Worm (Caenorhabditis elegans) whole organism, L2 larva: Measurements from ENCODE around the gene C48D1.5.

Experiments used
- C34F6.9 ChIP-seq: fragments of 150-350 bp; optimal IDR thresholded peaks from 2 replicates; lab custom pipeline; 2014; ENCODE audit warnings: missing biosample characterization, missing genetic modification characterization
- F13H6.1 ChIP-seq: sonication (generic microtip); optimal IDR thresholded peaks from 2 replicates; lab custom pipeline; 2016; ENCODE audit warnings: missing genetic modification characterization, missing compliant biosample characterization
- R02D3.7 ChIP-seq: fragments of 150-350 bp; optimal IDR thresholded peaks from 2 replicates; lab custom pipeline; 2014; ENCODE audit warnings: missing biosample characterization, missing genetic modification characterization
- Y55F3AM.14 ChIP-seq: fragments of 200-800 bp; sonication (Bioruptor generic); optimal IDR thresholded peaks from 2 replicates; lab custom pipeline; 2018; ENCODE audit warnings: mild to moderate bottlenecking, missing genetic modification characterization, missing compliant biosample characterization
- ZK546.5 ChIP-seq: sonication (generic microtip); optimal IDR thresholded peaks from 2 replicates; lab custom pipeline; 2017; ENCODE audit warnings: missing biosample characterization, missing genetic modification characterization
- alr-1 ChIP-seq: fragments of 150-350 bp; optimal IDR thresholded peaks from 2 replicates; lab custom pipeline; 2014; ENCODE audit warnings: missing biosample characterization, missing genetic modification characterization
- aly-2 ChIP-seq: fragments of 150-350 bp; optimal IDR thresholded peaks from 2 replicates; lab custom pipeline; 2014; ENCODE audit warnings: missing biosample characterization, missing genetic modification characterization
- ama-1 ChIP-seq: fragments of 150-350 bp; optimal IDR thresholded peaks from 2 replicates; lab custom pipeline; 2018; ENCODE audit warnings: inconsistent platforms
- blmp-1 ChIP-seq: sonication (generic microtip); optimal IDR thresholded peaks from 2 replicates; lab custom pipeline; 2017; ENCODE audit warnings: missing genetic modification characterization, mild to moderate bottlenecking, missing compliant biosample characterization, antibody characterized with exemption, moderate library complexity; ENCODE audit not compliant: insufficient read depth
- ceh-16 ChIP-seq: fragments of 150-350 bp; optimal IDR thresholded peaks from 2 replicates; lab custom pipeline; 2014; ENCODE audit warnings: missing biosample characterization, missing genetic modification characterization
- ceh-82 ChIP-seq: fragments of 150-350 bp; optimal IDR thresholded peaks from 2 replicates; lab custom pipeline; 2014; ENCODE audit warnings: missing biosample characterization, missing genetic modification characterization
- crh-2 ChIP-seq: sonication (generic microtip); optimal IDR thresholded peaks from 2 replicates; lab custom pipeline; 2017; ENCODE audit warnings: missing biosample characterization, missing genetic modification characterization
- dmd-4 ChIP-seq: sonication (generic microtip); optimal IDR thresholded peaks from 2 replicates; lab custom pipeline; 2017; ENCODE audit warnings: missing biosample characterization, missing genetic modification characterization
- egl-27 ChIP-seq: sonication (generic microtip); optimal IDR thresholded peaks from 3 replicates; lab custom pipeline; 2017; ENCODE audit warnings: missing biosample characterization, missing genetic modification reagents, missing genetic modification characterization
- elt-1 ChIP-seq: fragments of 150-350 bp; optimal IDR thresholded peaks from 2 replicates; lab custom pipeline; 2014; ENCODE audit warnings: missing biosample characterization, missing genetic modification characterization
- elt-3 ChIP-seq: sonication (generic microtip); optimal IDR thresholded peaks from 2 replicates; lab custom pipeline; 2017; ENCODE audit warnings: missing biosample characterization, missing genetic modification characterization
- fos-1 ChIP-seq: fragments of 150-350 bp; optimal IDR thresholded peaks from 2 replicates; lab custom pipeline; 2014; ENCODE audit warnings: missing biosample characterization, missing genetic modification characterization
- gmeb-1 ChIP-seq: fragments of 150-350 bp; optimal IDR thresholded peaks from 2 replicates; lab custom pipeline; 2014; ENCODE audit warnings: missing biosample characterization, missing genetic modification characterization
- lin-11 ChIP-seq: fragments of 150-350 bp; sonication (generic microtip); optimal IDR thresholded peaks from 2 replicates; lab custom pipeline; 2014; ENCODE audit warnings: missing biosample characterization, missing genetic modification characterization, inconsistent platforms, mixed read lengths
- lin-13 ChIP-seq: fragments of 150-350 bp; optimal IDR thresholded peaks from 2 replicates; lab custom pipeline; 2014; ENCODE audit warnings: missing biosample characterization, missing genetic modification reagents, missing genetic modification characterization
- lin-39 ChIP-seq: fragments of 150-350 bp; optimal IDR thresholded peaks from 2 replicates; lab custom pipeline; 2014; ENCODE audit warnings: missing biosample characterization, missing genetic modification reagents, missing genetic modification characterization
- lsy-2 ChIP-seq, 2 experiments: fragments of 150-350 bp in 1 of 2; sonication (generic microtip) in 1 of 2; optimal IDR thresholded peaks; 2 replicates each; lab custom pipeline; 2014 to 2017; ENCODE audit warnings: missing biosample characterization in 2 of 2, missing genetic modification characterization in 2 of 2
- mab-5 ChIP-seq: fragments of 150-350 bp; optimal IDR thresholded peaks from 2 replicates; lab custom pipeline; 2014; ENCODE audit warnings: missing biosample characterization, missing genetic modification characterization
- mbf-1 ChIP-seq: sonication (generic microtip); optimal IDR thresholded peaks from 2 replicates; lab custom pipeline; 2017; ENCODE audit warnings: missing biosample characterization, missing genetic modification characterization
- mdl-1 ChIP-seq, 2 experiments: fragments of 150-350 bp in 1 of 2; sonication (generic microtip) in 1 of 2; optimal IDR thresholded peaks; 2 replicates each; lab custom pipeline; 2017; ENCODE audit warnings: missing biosample characterization in 2 of 2, missing genetic modification characterization in 2 of 2
- nhr-10 ChIP-seq: sonication (generic microtip); optimal IDR thresholded peaks from 2 replicates; lab custom pipeline; 2017; ENCODE audit warnings: missing biosample characterization, missing genetic modification characterization
- nhr-11 ChIP-seq: fragments of 150-350 bp; optimal IDR thresholded peaks from 2 replicates; lab custom pipeline; 2014; ENCODE audit warnings: missing biosample characterization, missing genetic modification characterization
- nhr-12 ChIP-seq: fragments of 150-350 bp; optimal IDR thresholded peaks from 2 replicates; lab custom pipeline; 2014; ENCODE audit warnings: missing biosample characterization, missing genetic modification characterization
- nhr-129 ChIP-seq: fragments of 150-350 bp; optimal IDR thresholded peaks from 2 replicates; lab custom pipeline; 2014; ENCODE audit warnings: missing biosample characterization, missing genetic modification characterization
- nhr-21 ChIP-seq: fragments of 150-350 bp; optimal IDR thresholded peaks from 2 replicates; lab custom pipeline; 2014; ENCODE audit warnings: missing biosample characterization, missing genetic modification characterization
- nhr-23 ChIP-seq: fragments of 150-350 bp; optimal IDR thresholded peaks from 2 replicates; lab custom pipeline; 2014; ENCODE audit warnings: missing biosample characterization, missing genetic modification reagents, missing genetic modification characterization
- nhr-237 ChIP-seq: fragments of 150-350 bp; optimal IDR thresholded peaks from 2 replicates; lab custom pipeline; 2014; ENCODE audit warnings: missing biosample characterization, missing genetic modification characterization
- nhr-25 ChIP-seq: fragments of 150-350 bp; sonication (generic microtip); optimal IDR thresholded peaks from 3 replicates; lab custom pipeline; 2014; ENCODE audit warnings: missing biosample characterization, missing genetic modification characterization
- nhr-6 ChIP-seq: fragments of 150-350 bp; optimal IDR thresholded peaks from 2 replicates; lab custom pipeline; 2014; ENCODE audit warnings: missing biosample characterization, missing genetic modification characterization
- nhr-77 ChIP-seq: fragments of 150-350 bp; optimal IDR thresholded peaks from 2 replicates; lab custom pipeline; 2014; ENCODE audit warnings: missing biosample characterization, missing genetic modification characterization
- peb-1 ChIP-seq: fragments of 150-350 bp; optimal IDR thresholded peaks from 2 replicates; lab custom pipeline; 2014; ENCODE audit warnings: missing biosample characterization, missing genetic modification characterization
- sem-4 ChIP-seq: fragments of 150-350 bp; optimal IDR thresholded peaks from 2 replicates; lab custom pipeline; 2014; ENCODE audit warnings: missing biosample characterization, missing genetic modification reagents, missing genetic modification characterization
- skn-1 ChIP-seq: sonication (generic microtip); optimal IDR thresholded peaks from 2 replicates; lab custom pipeline; 2017; ENCODE audit warnings: missing biosample characterization, missing genetic modification characterization
- sma-3 ChIP-seq: sonication (generic microtip); optimal IDR thresholded peaks from 2 replicates; lab custom pipeline; 2016; ENCODE audit warnings: missing genetic modification reagents, missing genetic modification characterization, missing compliant biosample characterization
- sma-9 ChIP-seq, 2 experiments: fragments of 150-350 bp in 1 of 2; sonication (generic microtip) in 1 of 2; optimal IDR thresholded peaks; 2 replicates each; lab custom pipeline; 2014 to 2016; ENCODE audit warnings: missing genetic modification characterization in 2 of 2, mild to moderate bottlenecking in 1 of 2, missing biosample characterization in 1 of 2, missing compliant biosample characterization in 1 of 2, missing genetic modification reagents in 1 of 2, moderate library complexity in 1 of 2
- snpc-4 ChIP-seq: fragments of 150-350 bp; optimal IDR thresholded peaks from 2 replicates; lab custom pipeline; 2014; ENCODE audit warnings: missing biosample characterization, missing genetic modification characterization
- unc-39 ChIP-seq: fragments of 150-350 bp; optimal IDR thresholded peaks from 2 replicates; lab custom pipeline; 2014; ENCODE audit warnings: missing biosample characterization, missing genetic modification characterization
- unc-55 ChIP-seq: fragments of 150-350 bp; sonication (generic microtip); optimal IDR thresholded peaks from 3 replicates; lab custom pipeline; 2014; ENCODE audit warnings: missing biosample characterization, missing genetic modification reagents, missing genetic modification characterization
- unc-62 ChIP-seq: fragments of 150-350 bp; optimal IDR thresholded peaks from 2 replicates; lab custom pipeline; 2014; ENCODE audit warnings: missing biosample characterization, missing genetic modification reagents, missing genetic modification characterization
- zag-1 ChIP-seq: fragments of 150-350 bp; optimal IDR thresholded peaks from 2 replicates; lab custom pipeline; 2014; ENCODE audit warnings: missing biosample characterization, missing genetic modification characterization
- ztf-1 ChIP-seq: fragments of 200-800 bp; sonication (Bioruptor generic); conservative IDR thresholded peaks from 2 replicates; pipeline ENCODE4 v1.3.6; 2022; ENCODE audit warnings: missing genetic modification characterization, missing compliant biosample characterization
- ztf-11 ChIP-seq: sonication (generic microtip); optimal IDR thresholded peaks from 2 replicates; lab custom pipeline; 2017; ENCODE audit warnings: missing biosample characterization, missing genetic modification characterization
- ztf-4 ChIP-seq: fragments of 150-350 bp; optimal IDR thresholded peaks from 2 replicates; lab custom pipeline; 2014; ENCODE audit warnings: missing biosample characterization, missing genetic modification characterization

Gene C48D1.5

ce11 chrIV:13240078-13240841 is 18.5 kb downstream of the C48D1.5 start, which contains the start of gene rpl-12:
Gene rpl-12, minus strand, starts transcription at chrIV:13240651.
- TF ChIP-seq snpc-4 (tag; lab: Kevin White, UChicago): peak; percentile 91
- TF ChIP-seq crh-2: peak; percentile 99
- TF ChIP-seq ama-1 (lab: Kevin White, UChicago): peak; percentile 89
- peak; percentile 99 for TF ChIP-seq sma-3 (GFP tag; lab: Kevin White, UChicago)
- TF ChIP-seq skn-1 (tag; lab: Kevin White, UChicago): peak; percentile 88
- peak; percentile 96 for TF ChIP-seq zag-1 (tag; lab: Kevin White, UChicago)
- TF ChIP-seq ztf-11 (tag; lab: Kevin White, UChicago): peak; percentile 65
- TF ChIP-seq C34F6.9 (tag; lab: Kevin White, UChicago): peak; percentile 99
- TF ChIP-seq gmeb-1 (tag; lab: Kevin White, UChicago): peak; percentile 98
- TF ChIP-seq nhr-23: no peak
- TF ChIP-seq unc-62 (GFP tag; lab: Kevin White, UChicago): peak; percentile 78
- TF ChIP-seq F13H6.1: peak; percentile 97
- TF ChIP-seq aly-2: no peak
- no peak for TF ChIP-seq nhr-11
- peak; percentile 95 to 98 for TF ChIP-seq lsy-2 (tag; optimal IDR thresholded peaks at IDR 0.05; lab: Kevin White, UChicago)
- TF ChIP-seq ZK546.5: peak; percentile 90
- TF ChIP-seq nhr-21 (tag; lab: Kevin White, UChicago): peak; percentile 99
- peak; percentile 95 for TF ChIP-seq blmp-1 (tag; lab: Kevin White, UChicago)
- TF ChIP-seq nhr-12 (tag; lab: Kevin White, UChicago): peak; percentile 73
- peak; percentile 99 for TF ChIP-seq ztf-4 (tag; lab: Kevin White, UChicago)
- peak; percentile 76 for TF ChIP-seq R02D3.7 (tag; lab: Kevin White, UChicago)
- peak; percentile 85 for TF ChIP-seq ceh-82
- peak; percentile 85 for TF ChIP-seq nhr-77 (tag; lab: Kevin White, UChicago)
- peak; percentile 65 for TF ChIP-seq unc-39 (tag; lab: Kevin White, UChicago)
- TF ChIP-seq alr-1: peak; percentile 2
- TF ChIP-seq Y55F3AM.14 (GFP tag; lab: Kevin White, UChicago): peak; percentile 97
- peak; percentile 59 for TF ChIP-seq dmd-4
- TF ChIP-seq lin-11 (tag; lab: Kevin White, UChicago): peak; percentile 99
- TF ChIP-seq fos-1 (tag; lab: Kevin White, UChicago): peak; percentile 97
- peak; percentile 83 for TF ChIP-seq lin-39 (tag; lab: Kevin White, UChicago)
- TF ChIP-seq egl-27 (tag; lab: Kevin White, UChicago): peak; percentile 98
- TF ChIP-seq mbf-1: peak; percentile 46
- peak; percentile 99 for TF ChIP-seq nhr-25 (tag; lab: Kevin White, UChicago)
- TF ChIP-seq lin-13: peak; percentile 98
- TF ChIP-seq nhr-129 (tag; lab: Kevin White, UChicago): peak; percentile 100
- TF ChIP-seq ztf-1 (GFP tag; lab: Robert Waterston, UW): 0 out of 2 replicates have a peak, but pooled peaks have one; percentile 84
- peak; percentile 97 for TF ChIP-seq nhr-6 (tag; lab: Kevin White, UChicago)
- peak; percentile 97 for TF ChIP-seq sma-9 (GFP tag; optimal IDR thresholded peaks at IDR 0.05; lab: Kevin White, UChicago)
- no peak for TF ChIP-seq sma-9 (tag; optimal IDR thresholded peaks at IDR 0.05; lab: Kevin White, UChicago)
- peak; percentile 96 for TF ChIP-seq ceh-16 (tag; lab: Kevin White, UChicago)
- TF ChIP-seq sem-4 (tag; lab: Kevin White, UChicago): peak; percentile 98
- no peak for TF ChIP-seq peb-1
- TF ChIP-seq nhr-237 (tag; lab: Kevin White, UChicago): peak; percentile 89
- peak; percentile 23 for TF ChIP-seq elt-1 (tag; lab: Kevin White, UChicago)
- TF ChIP-seq nhr-10 (tag; lab: Kevin White, UChicago): peak; percentile 89
- peak; percentile 36 to 84 for TF ChIP-seq mdl-1 (tag; optimal IDR thresholded peaks at IDR 0.05; lab: Kevin White, UChicago)
- TF ChIP-seq unc-55: peak; percentile 100
- TF ChIP-seq mab-5: peak; percentile 97
- TF ChIP-seq elt-3 (tag; lab: Kevin White, UChicago): no peak
